Worm (Caenorhabditis elegans) whole organism, L3 larva: ENCODE results near the gene Y57G7A.6.

Source experiments
- daf-12 ChIP-seq: fragments of 150-350 bp; optimal IDR thresholded peaks from 2 replicates; lab custom pipeline; 2014; ENCODE audit warnings: missing biosample characterization, missing genetic modification reagents, missing genetic modification characterization
- elt-2 ChIP-seq: sonication (generic microtip); optimal IDR thresholded peaks from 2 replicates; lab custom pipeline; 2016; ENCODE audit warnings: missing genetic modification reagents, mild to moderate bottlenecking, missing genetic modification characterization, missing compliant biosample characterization
- lin-39 ChIP-seq: fragments of 150-350 bp; optimal IDR thresholded peaks from 2 replicates; lab custom pipeline; 2018; ENCODE audit warnings: missing biosample characterization, missing genetic modification reagents, missing genetic modification characterization
- nfya-1 ChIP-seq: sonication (generic microtip); optimal IDR thresholded peaks from 2 replicates; lab custom pipeline; 2017; ENCODE audit warnings: missing genetic modification characterization, mild to moderate bottlenecking, missing compliant biosample characterization, antibody characterized with exemption, moderate library complexity; ENCODE audit not compliant: insufficient read depth
- nhr-237 ChIP-seq: fragments of 150-350 bp; optimal IDR thresholded peaks from 2 replicates; lab custom pipeline; 2014; ENCODE audit warnings: missing biosample characterization, missing genetic modification characterization
- nhr-28 ChIP-seq: fragments of 150-350 bp; optimal IDR thresholded peaks from 2 replicates; lab custom pipeline; 2014; ENCODE audit warnings: missing biosample characterization, missing genetic modification characterization

- TF ChIP-seq elt-2 (tag; lab: Kevin White, UChicago) (no peak), nfya-1 (peak; percentile 48), nhr-28 (tag; lab: Kevin White, UChicago) (no peak), lin-39 (tag; lab: Kevin White, UChicago) (peak; percentile 52), daf-12 (tag; lab: Kevin White, UChicago) (no peak), nhr-237 (tag; lab: Kevin White, UChicago) (no peak)
These were observed 37.8 kb upstream of the Y57G7A.6 start for ce11 chrII:1323190-1323651.
